Fruit fly (Drosophila melanogaster) whole organism, embryonic: ENCODE results near the gene CG32176.

ENCODE experiments used
- Blimp-1 ChIP-seq: fragments of 200-800 bp; sonication (Bioruptor generic); optimal IDR thresholded peaks from 3 replicates; lab custom pipeline; 2018; ENCODE audit warnings: missing biosample characterization, missing genetic modification characterization, mild to moderate bottlenecking, moderate library complexity, missing genetic modification reagents
- Bteb2 ChIP-seq: fragments of 200-800 bp; sonication (Bioruptor generic); optimal IDR thresholded peaks from 2 replicates; lab custom pipeline; 2016; ENCODE audit warnings: missing biosample characterization, missing genetic modification characterization
- CG10209 ChIP-seq: fragments of 200-800 bp; sonication (Bioruptor generic); optimal IDR thresholded peaks from 3 replicates; lab custom pipeline; 2017; ENCODE audit warnings: missing biosample characterization, mild to moderate bottlenecking, missing genetic modification characterization, missing genetic modification reagents
- CG10431 ChIP-seq: fragments of 200-800 bp; sonication (Bioruptor generic); optimal IDR thresholded peaks from 3 replicates; lab custom pipeline; 2018; ENCODE audit warnings: missing biosample characterization, mild to moderate bottlenecking, missing genetic modification characterization
- CG11398 ChIP-seq: fragments of 200-800 bp; sonication (Bioruptor generic); optimal IDR thresholded peaks from 2 replicates; lab custom pipeline; 2016; ENCODE audit warnings: missing biosample characterization, missing genetic modification characterization
- CG11695 ChIP-seq: fragments of 200-800 bp; sonication (Bioruptor generic); IDR thresholded peaks from 3 replicates; pipeline ENCODE4 v1.3.6; 2022; ENCODE audit warnings: missing biosample characterization, missing genetic modification characterization
- CG13624 ChIP-seq: fragments of 200-800 bp; sonication (Bioruptor generic); optimal IDR thresholded peaks from 2 replicates; lab custom pipeline; 2016; ENCODE audit warnings: missing biosample characterization, missing genetic modification characterization
- CG14965 ChIP-seq: fragments of 200-800 bp; sonication (Bioruptor generic); optimal IDR thresholded peaks from 2 replicates; lab custom pipeline; 2016; ENCODE audit warnings: missing biosample characterization, missing genetic modification characterization, borderline replicate concordance
- CG15011 ChIP-seq: fragments of 200-800 bp; sonication (Bioruptor generic); optimal IDR thresholded peaks from 3 replicates; lab custom pipeline; 2018; ENCODE audit warnings: missing biosample characterization, mild to moderate bottlenecking, missing genetic modification characterization
- CG16779 ChIP-seq: fragments of 200-800 bp; sonication (Bioruptor generic); IDR thresholded peaks from 2 replicates; pipeline ENCODE4 v1.3.6; 2022; ENCODE audit warnings: missing biosample characterization, missing genetic modification characterization
- CG17568 ChIP-seq: fragments of 200-800 bp; sonication (Bioruptor generic); optimal IDR thresholded peaks from 2 replicates; lab custom pipeline; 2018; ENCODE audit warnings: missing biosample characterization, mild to moderate bottlenecking, missing genetic modification characterization, moderate library complexity
- CG17612 ChIP-seq: fragments of 200-800 bp; sonication (Bioruptor generic); IDR thresholded peaks from 2 replicates; pipeline ENCODE4 v1.3.6; 2022; ENCODE audit warnings: missing biosample characterization, missing genetic modification characterization
- CG31365 ChIP-seq: fragments of 200-800 bp; sonication (Bioruptor generic); optimal IDR thresholded peaks from 2 replicates; lab custom pipeline; 2018; ENCODE audit warnings: missing biosample characterization, mild to moderate bottlenecking, missing genetic modification characterization
- CG3163 ChIP-seq: fragments of 200-800 bp; sonication (Bioruptor generic); optimal IDR thresholded peaks from 3 replicates; lab custom pipeline; 2016; ENCODE audit warnings: missing biosample characterization, missing genetic modification characterization
- CG32772 ChIP-seq: fragments of 200-800 bp; sonication (Bioruptor generic); IDR thresholded peaks from 2 replicates; pipeline ENCODE4 v1.3.6; 2022; ENCODE audit warnings: missing biosample characterization, missing genetic modification characterization
- CG34376 ChIP-seq: fragments of 200-800 bp; sonication (Bioruptor generic); optimal IDR thresholded peaks from 2 replicates; lab custom pipeline; 2018; ENCODE audit warnings: missing biosample characterization, mild to moderate bottlenecking, missing genetic modification characterization
- CG34422 ChIP-seq: fragments of 200-800 bp; sonication (Bioruptor generic); IDR thresholded peaks from 3 replicates; pipeline ENCODE4 v1.3.6; 2022; ENCODE audit warnings: missing biosample characterization, missing genetic modification characterization
- CG3995 ChIP-seq: fragments of 200-800 bp; sonication (Bioruptor generic); optimal IDR thresholded peaks from 3 replicates; lab custom pipeline; 2016; ENCODE audit warnings: missing biosample characterization, missing genetic modification characterization
- CG4424 ChIP-seq: fragments of 200-800 bp; sonication (Bioruptor generic); optimal IDR thresholded peaks from 3 replicates; lab custom pipeline; 2016; ENCODE audit warnings: missing biosample characterization, missing genetic modification characterization
- CG5245 ChIP-seq: fragments of 200-800 bp; sonication (Bioruptor generic); optimal IDR thresholded peaks from 3 replicates; lab custom pipeline; 2016; ENCODE audit warnings: missing biosample characterization, missing genetic modification characterization
- CG6689 ChIP-seq: fragments of 200-800 bp; sonication (Bioruptor generic); IDR thresholded peaks from 2 replicates; pipeline ENCODE4 v1.3.6; 2022; ENCODE audit warnings: missing biosample characterization, missing genetic modification characterization
- CG7271 ChIP-seq: fragments of 200-800 bp; sonication (Bioruptor generic); optimal IDR thresholded peaks from 2 replicates; lab custom pipeline; 2018; ENCODE audit warnings: missing biosample characterization, mild to moderate bottlenecking, missing genetic modification characterization, moderate library complexity
- CG8290 ChIP-seq, 3 experiments: fragments of 200-800 bp; sonication (Bioruptor generic); optimal IDR thresholded peaks; 2 replicates each; lab custom pipeline; 2016 to 2019; ENCODE audit warnings: missing biosample characterization in 3 of 3, missing genetic modification characterization in 3 of 3, mild to moderate bottlenecking in 2 of 3, moderate library complexity in 1 of 3
- CG8478 ChIP-seq: fragments of >200 bp; optimal IDR thresholded peaks from 2 replicates; lab custom pipeline; 2018
- CG9817 ChIP-seq: fragments of 200-800 bp; sonication (Bioruptor generic); optimal IDR thresholded peaks from 2 replicates; lab custom pipeline; 2018; ENCODE audit warnings: missing biosample characterization, mild to moderate bottlenecking, missing genetic modification characterization, moderate library complexity
- CkIIα-i1 ChIP-seq: fragments of 200-800 bp; sonication (Bioruptor generic); IDR thresholded peaks from 2 replicates; pipeline ENCODE4 v1.3.6; 2022; ENCODE audit warnings: missing biosample characterization, missing genetic modification characterization
- CoRest ChIP-seq: fragments of 200-800 bp; sonication (Bioruptor generic); optimal IDR thresholded peaks from 3 replicates; lab custom pipeline; 2018; ENCODE audit warnings: missing biosample characterization, mild to moderate bottlenecking, missing genetic modification characterization, moderate library complexity
- CrebB ChIP-seq: fragments of 200-800 bp; sonication (Bioruptor generic); optimal IDR thresholded peaks from 3 replicates; lab custom pipeline; 2018; ENCODE audit warnings: missing biosample characterization, mild to moderate bottlenecking, missing genetic modification characterization
- Fer1 ChIP-seq: fragments of 200-800 bp; sonication (Bioruptor generic); optimal IDR thresholded peaks from 2 replicates; lab custom pipeline; 2017; ENCODE audit warnings: missing biosample characterization, mild to moderate bottlenecking, missing genetic modification characterization
- Kr ChIP-seq: fragments of 200-800 bp; sonication (Bioruptor generic); optimal IDR thresholded peaks from 2 replicates; lab custom pipeline; 2017; ENCODE audit warnings: missing biosample characterization, mild to moderate bottlenecking, missing genetic modification characterization
- Lpt ChIP-seq: fragments of >200 bp; optimal IDR thresholded peaks from 2 replicates; lab custom pipeline; 2018; ENCODE audit warnings: missing biosample characterization, missing genetic modification characterization
- Poxn ChIP-seq: fragments of 200-800 bp; sonication (Bioruptor generic); IDR thresholded peaks from 2 replicates; pipeline ENCODE4 v1.3.6; 2022; ENCODE audit warnings: missing biosample characterization, missing genetic modification characterization
- ac ChIP-seq: fragments of 200-800 bp; sonication (Bioruptor generic); optimal IDR thresholded peaks from 3 replicates; lab custom pipeline; 2017; ENCODE audit warnings: missing biosample characterization, mild to moderate bottlenecking, missing genetic modification characterization
- ci ChIP-seq: fragments of 200-800 bp; sonication (Bioruptor generic); IDR thresholded peaks from 3 replicates; pipeline ENCODE4 v1.3.6; 2022; ENCODE audit warnings: missing biosample characterization, missing genetic modification characterization
- crol ChIP-seq: fragments of 200-800 bp; sonication (Bioruptor generic); IDR thresholded peaks from 2 replicates; pipeline ENCODE4 v1.3.6; 2022; ENCODE audit warnings: missing biosample characterization, missing genetic modification characterization
- disco-r ChIP-seq: fragments of 200-800 bp; sonication (Bioruptor generic); optimal IDR thresholded peaks from 2 replicates; lab custom pipeline; 2016; ENCODE audit warnings: missing biosample characterization, missing genetic modification characterization
- eve ChIP-seq, 2 experiments: fragments of >200 bp; optimal IDR thresholded peaks; 2 replicates each; lab custom pipeline; 2017; ENCODE audit warnings: missing biosample characterization in 2 of 2, missing genetic modification characterization in 2 of 2
- fu2 ChIP-seq: fragments of 200-800 bp; sonication (Bioruptor generic); optimal IDR thresholded peaks from 2 replicates; lab custom pipeline; 2016; ENCODE audit warnings: missing biosample characterization, missing genetic modification characterization
- gsb ChIP-seq: fragments of 200-800 bp; sonication (Bioruptor generic); IDR thresholded peaks from 2 replicates; pipeline ENCODE4 v1.3.6; 2022; ENCODE audit warnings: missing biosample characterization, missing genetic modification characterization
- gsb-n ChIP-seq: fragments of 200-800 bp; sonication (Bioruptor generic); optimal IDR thresholded peaks from 3 replicates; lab custom pipeline; 2018; ENCODE audit warnings: missing biosample characterization, mild to moderate bottlenecking, missing genetic modification characterization
- lov ChIP-seq, 2 experiments: fragments of 200-800 bp in 1 of 2; fragments of >200 bp in 1 of 2; sonication (Bioruptor generic) in 1 of 2; IDR thresholded peaks in 1 of 2; optimal IDR thresholded peaks in 1 of 2; 2 replicates in 1 of 2; 3 replicates in 1 of 2; pipeline versions ENCODE4 v1.3.6 to Lab custom; 2017 to 2022; ENCODE audit warnings: missing biosample characterization in 1 of 2, missing genetic modification characterization in 1 of 2
- mam ChIP-seq: fragments of 200-800 bp; sonication (Bioruptor generic); optimal IDR thresholded peaks from 3 replicates; lab custom pipeline; 2016; ENCODE audit warnings: missing biosample characterization, missing genetic modification characterization
- nmo ChIP-seq: fragments of 200-800 bp; sonication (Bioruptor generic); optimal IDR thresholded peaks from 2 replicates; lab custom pipeline; 2018; ENCODE audit warnings: missing biosample characterization, mild to moderate bottlenecking, missing genetic modification characterization, moderate library complexity
- onecut ChIP-seq: fragments of 200-800 bp; sonication (Bioruptor generic); IDR thresholded peaks from 2 replicates; pipeline ENCODE4 v1.3.6; 2022; ENCODE audit warnings: missing biosample characterization, missing genetic modification characterization
- phol ChIP-seq: fragments of 200-800 bp; sonication (Bioruptor generic); optimal IDR thresholded peaks from 3 replicates; lab custom pipeline; 2018; ENCODE audit warnings: missing biosample characterization, mild to moderate bottlenecking, missing genetic modification characterization, moderate library complexity
- pros ChIP-seq: fragments of 200-800 bp; sonication (Bioruptor generic); optimal IDR thresholded peaks from 3 replicates; lab custom pipeline; 2019; ENCODE audit warnings: missing biosample characterization, mild to moderate bottlenecking, missing genetic modification characterization, moderate library complexity
- sd ChIP-seq: fragments of 200-800 bp; sonication (Bioruptor generic); optimal IDR thresholded peaks from 3 replicates; lab custom pipeline; 2018; ENCODE audit warnings: missing biosample characterization, mild to moderate bottlenecking, missing genetic modification characterization, moderate library complexity
- shn ChIP-seq: fragments of 200-800 bp; sonication (Bioruptor generic); optimal IDR thresholded peaks from 3 replicates; lab custom pipeline; 2016; ENCODE audit warnings: missing biosample characterization, missing genetic modification characterization
- trem ChIP-seq: fragments of 200-800 bp; optimal IDR thresholded peaks from 3 replicates; lab custom pipeline; 2019; ENCODE audit warnings: missing biosample characterization, mild to moderate bottlenecking, missing genetic modification characterization, moderate library complexity
- vvl ChIP-seq: fragments of 200-800 bp; sonication (Bioruptor generic); IDR thresholded peaks from 2 replicates; pipeline ENCODE4 v1.3.6; 2022; ENCODE audit warnings: missing biosample characterization, missing genetic modification characterization
- zfh1 ChIP-seq: fragments of 200-800 bp; sonication (Bioruptor generic); IDR thresholded peaks from 3 replicates; pipeline ENCODE4 v1.3.6; 2022; ENCODE audit warnings: missing biosample characterization, missing genetic modification characterization

The CG32176 gene

dm6 chr3L:17457695-17458242, 24.1 kb downstream of the CG32176 start (continued):
- TF ChIP-seq lov (optimal IDR thresholded peaks at IDR 0.05; lab: Kevin White, UChicago) (no peak), lov (GFP tag; IDR thresholded peaks at IDR 0.05; lab: Robert Waterston, UW) (no peak), Blimp-1 (GFP tag; lab: Kevin White, UChicago) (peak; percentile 37), CG9817 (tag; lab: Kevin White, UChicago) (no peak), CG34422 (GFP tag; lab: Robert Waterston, UW) (no peak), fu2 (no peak), Bteb2 (GFP tag; lab: Kevin White, UChicago) (no peak), CG14965 (GFP tag; lab: Kevin White, UChicago) (no peak), CG4424 (GFP tag; lab: Kevin White, UChicago) (no peak), CG17612 (GFP tag; lab: Robert Waterston, UW) (no peak), nmo (GFP tag; lab: Kevin White, UChicago) (peak; percentile 31), pros (peak; percentile 50), eve (GFP tag; optimal IDR thresholded peaks at IDR 0.05; lab: Kevin White, UChicago) (no peak), CG11695 (GFP tag; lab: Robert Waterston, UW) (no peak), trem (peak; percentile 17), ci (0 out of 3 replicates have a peak, but pooled peaks have one; percentile 36), CG8478 (lab: Kevin White, UChicago) (no peak), Fer1 (GFP tag; lab: Kevin White, UChicago) (peak; percentile 26), CG17568 (GFP tag; lab: Kevin White, UChicago) (no peak), crol (GFP tag; lab: Robert Waterston, UW) (no peak), onecut (GFP tag; lab: Robert Waterston, UW) (no peak), disco-r (GFP tag; lab: Kevin White, UChicago) (no peak), Kr (GFP tag; lab: Kevin White, UChicago) (no peak), CG3163 (GFP tag; lab: Kevin White, UChicago) (no peak), CG31365 (no peak), Lpt (GFP tag; lab: Kevin White, UChicago) (no peak), CG7271 (tag; lab: Kevin White, UChicago) (no peak), ac (GFP tag; lab: Kevin White, UChicago) (no peak), phol (tag; lab: Kevin White, UChicago) (peak; percentile 18), CG32772 (no peak), CG10209 (peak; percentile 37), gsb (GFP tag; lab: Robert Waterston, UW) (no peak), sd (tag; lab: Kevin White, UChicago) (no peak), CG5245 (no peak), CG11398 (GFP tag; lab: Kevin White, UChicago) (no peak), CG15011 (GFP tag; lab: Kevin White, UChicago) (no peak), CG8290 (GFP tag; optimal IDR thresholded peaks at IDR 0.05; lab: Kevin White, UChicago) (no peak), CG8290 (tag; optimal IDR thresholded peaks at IDR 0.05; lab: Kevin White, UChicago) (no peak), Poxn (GFP tag; lab: Robert Waterston, UW) (no peak), gsb-n (no peak), CoRest (peak; percentile 23), CkIIα-i1 (GFP tag; lab: Robert Waterston, UW) (no peak), CG6689 (GFP tag; lab: Robert Waterston, UW) (peak; percentile 53; the same call in 1 of the 2 replicates), CG13624 (GFP tag; lab: Kevin White, UChicago) (no peak), CG34376 (GFP tag; lab: Kevin White, UChicago) (no peak), CG16779 (no peak), CG10431 (GFP tag; lab: Kevin White, UChicago) (peak; percentile 67), mam (no peak), CG3995 (no peak), zfh1 (GFP tag; lab: Robert Waterston, UW) (peak; percentile 32; the same call in 1 of the 3 replicates), vvl (GFP tag; lab: Robert Waterston, UW) (0 out of 2 replicates have a peak, but pooled peaks have one; percentile 16), shn (GFP tag; lab: Kevin White, UChicago) (no peak), CrebB (tag; lab: Kevin White, UChicago) (no peak)
